Fruit fly (Drosophila melanogaster) whole organism, embryonic: ENCODE results near the gene Bmcp.
A peak's percentile ranks its signal among the peaks of the same experiment; 100 is the strongest.

Experiments used
- ATbp ChIP-seq: fragments of 200-800 bp; sonication (Bioruptor generic); optimal IDR thresholded peaks from 2 replicates; lab custom pipeline; 2017; ENCODE audit warnings: missing biosample characterization, mild to moderate bottlenecking, missing genetic modification characterization, missing genetic modification reagents
- Atf3 ChIP-seq: fragments of 200-800 bp; sonication (Bioruptor generic); optimal IDR thresholded peaks from 3 replicates; lab custom pipeline; 2016; ENCODE audit warnings: missing biosample characterization, missing genetic modification characterization
- BtbVII ChIP-seq: fragments of 200-800 bp; sonication (Bioruptor generic); optimal IDR thresholded peaks from 3 replicates; lab custom pipeline; 2017; ENCODE audit warnings: missing biosample characterization, mild to moderate bottlenecking, missing genetic modification characterization
- CG1024 ChIP-seq: fragments of 200-800 bp; sonication (Bioruptor generic); IDR thresholded peaks from 2 replicates; pipeline ENCODE4 v1.3.6; 2022; ENCODE audit warnings: missing biosample characterization, missing genetic modification characterization
- CG10366 ChIP-seq: fragments of 200-800 bp; sonication (Bioruptor generic); IDR thresholded peaks from 2 replicates; pipeline ENCODE4 v1.3.6; 2022; ENCODE audit warnings: missing biosample characterization, missing genetic modification characterization
- CG10979 ChIP-seq: fragments of 200-800 bp; sonication (Bioruptor generic); optimal IDR thresholded peaks from 2 replicates; lab custom pipeline; 2018; ENCODE audit warnings: missing biosample characterization, mild to moderate bottlenecking, missing genetic modification characterization, moderate library complexity
- CG11085 ChIP-seq: fragments of 200-800 bp; sonication (Bioruptor generic); IDR thresholded peaks from 2 replicates; pipeline ENCODE4 v1.3.6; 2022; ENCODE audit warnings: missing biosample characterization, missing genetic modification characterization
- CG11247 ChIP-seq: fragments of 200-800 bp; sonication (Bioruptor generic); IDR thresholded peaks from 2 replicates; pipeline ENCODE4 v1.3.6; 2022; ENCODE audit warnings: missing biosample characterization, missing genetic modification characterization
- CG12769 ChIP-seq: fragments of 200-800 bp; sonication (Bioruptor generic); optimal IDR thresholded peaks from 2 replicates; lab custom pipeline; 2019; ENCODE audit warnings: missing biosample characterization, mild to moderate bottlenecking, missing genetic modification characterization, moderate library complexity
- CG14014 ChIP-seq: fragments of 200-800 bp; sonication (Bioruptor generic); IDR thresholded peaks from 2 replicates; pipeline ENCODE4 v1.3.6; 2022; ENCODE audit warnings: missing biosample characterization, missing genetic modification characterization
- CG15696 ChIP-seq: fragments of 200-800 bp; sonication (Bioruptor generic); optimal IDR thresholded peaks from 2 replicates; lab custom pipeline; 2019; ENCODE audit warnings: missing biosample characterization, mild to moderate bottlenecking, missing genetic modification characterization, moderate library complexity
- CG18619 ChIP-seq: fragments of 200-800 bp; sonication (Bioruptor generic); optimal IDR thresholded peaks from 3 replicates; lab custom pipeline; 2017; ENCODE audit warnings: missing biosample characterization, mild to moderate bottlenecking, missing genetic modification characterization
- CG2116 ChIP-seq: fragments of 200-800 bp; sonication (Bioruptor generic); optimal IDR thresholded peaks from 3 replicates; lab custom pipeline; 2018; ENCODE audit warnings: missing biosample characterization, mild to moderate bottlenecking, missing genetic modification characterization
- CG2199 ChIP-seq: fragments of 200-800 bp; sonication (Bioruptor generic); IDR thresholded peaks from 3 replicates; pipeline ENCODE4 v1.3.6; 2022; ENCODE audit warnings: missing biosample characterization, missing genetic modification characterization
- CG30020 ChIP-seq: fragments of 200-800 bp; optimal IDR thresholded peaks from 2 replicates; lab custom pipeline; 2019; ENCODE audit warnings: missing biosample characterization, mild to moderate bottlenecking, missing genetic modification characterization, moderate library complexity
- CG34224 ChIP-seq: fragments of 200-800 bp; sonication (Bioruptor generic); IDR thresholded peaks from 3 replicates; pipeline ENCODE4 v1.3.6; 2022; ENCODE audit warnings: missing biosample characterization, missing genetic modification characterization; ENCODE audit not compliant: partially characterized antibody
- CG7556 ChIP-seq: fragments of 200-800 bp; sonication (Bioruptor generic); optimal IDR thresholded peaks from 2 replicates; lab custom pipeline; 2017; ENCODE audit warnings: missing biosample characterization, mild to moderate bottlenecking, missing genetic modification characterization
- CG7786 ChIP-seq: fragments of 200-800 bp; sonication (Bioruptor generic); optimal IDR thresholded peaks from 2 replicates; lab custom pipeline; 2016; ENCODE audit warnings: missing biosample characterization, missing genetic modification characterization
- CG9797 ChIP-seq: fragments of 200-800 bp; sonication (Bioruptor generic); optimal IDR thresholded peaks from 3 replicates; lab custom pipeline; 2018; ENCODE audit warnings: missing biosample characterization, mild to moderate bottlenecking, missing genetic modification characterization
- CG9876 ChIP-seq: fragments of 200-800 bp; sonication (Bioruptor generic); optimal IDR thresholded peaks from 2 replicates; lab custom pipeline; 2016; ENCODE audit warnings: missing biosample characterization, missing genetic modification characterization
- Drgx ChIP-seq: fragments of 200-800 bp; sonication (Bioruptor generic); IDR thresholded peaks from 2 replicates; pipeline ENCODE4 v1.3.6; 2022; ENCODE audit warnings: missing biosample characterization, missing genetic modification characterization
- Fer1 ChIP-seq: fragments of 200-800 bp; sonication (Bioruptor generic); optimal IDR thresholded peaks from 2 replicates; lab custom pipeline; 2017; ENCODE audit warnings: missing biosample characterization, mild to moderate bottlenecking, missing genetic modification characterization
- Gsc ChIP-seq: fragments of 200-800 bp; sonication (Bioruptor generic); IDR thresholded peaks from 2 replicates; pipeline ENCODE4 v1.3.6; 2022; ENCODE audit warnings: missing biosample characterization, missing genetic modification characterization
- Hmr ChIP-seq: fragments of 200-800 bp; sonication (Bioruptor generic); optimal IDR thresholded peaks from 3 replicates; lab custom pipeline; 2017; ENCODE audit warnings: mild to moderate bottlenecking, missing biosample characterization, missing genetic modification reagents, missing genetic modification characterization
- Hr3 ChIP-seq: fragments of 200-800 bp; sonication (Bioruptor generic); optimal IDR thresholded peaks from 3 replicates; lab custom pipeline; 2016; ENCODE audit warnings: missing biosample characterization, missing genetic modification characterization
- Lhr ChIP-seq: fragments of 200-800 bp; sonication (Bioruptor generic); optimal IDR thresholded peaks from 3 replicates; lab custom pipeline; 2017; ENCODE audit warnings: mild to moderate bottlenecking, missing biosample characterization, missing genetic modification reagents, missing genetic modification characterization
- Myb ChIP-seq: fragments of 200-800 bp; sonication (Bioruptor generic); optimal IDR thresholded peaks from 2 replicates; lab custom pipeline; 2016; ENCODE audit warnings: missing biosample characterization, missing genetic modification characterization
- NfI ChIP-seq: fragments of 200-800 bp; sonication (Bioruptor generic); optimal IDR thresholded peaks from 3 replicates; lab custom pipeline; 2018; ENCODE audit warnings: missing biosample characterization, mild to moderate bottlenecking, missing genetic modification characterization, moderate library complexity
- Scr ChIP-seq: fragments of 200-800 bp; sonication (Bioruptor generic); IDR thresholded peaks from 2 replicates; pipeline ENCODE4 v1.3.6; 2022; ENCODE audit warnings: missing biosample characterization, missing genetic modification characterization; ENCODE audit not compliant: partially characterized antibody
- Sox102F ChIP-seq: fragments of 200-800 bp; sonication (Bioruptor generic); optimal IDR thresholded peaks from 2 replicates; lab custom pipeline; 2018; ENCODE audit warnings: missing biosample characterization, mild to moderate bottlenecking, missing genetic modification characterization, moderate library complexity
- Stat92E ChIP-seq, 3 experiments: fragments of >200 bp in 2 of 3; fragments of 200-800 bp in 1 of 3; sonication (Bioruptor generic) in 1 of 3; optimal IDR thresholded peaks; 2 replicates each; lab custom pipeline; 2017 to 2019; ENCODE audit warnings: missing biosample characterization in 3 of 3, missing genetic modification characterization in 3 of 3, mild to moderate bottlenecking in 1 of 3, moderate library complexity in 1 of 3
- Vsx1 ChIP-seq: fragments of 200-800 bp; sonication (Bioruptor generic); optimal IDR thresholded peaks from 2 replicates; lab custom pipeline; 2017; ENCODE audit warnings: missing biosample characterization, mild to moderate bottlenecking, missing genetic modification characterization, missing genetic modification reagents
- al ChIP-seq: fragments of 200-800 bp; sonication (Bioruptor generic); IDR thresholded peaks from 2 replicates; pipeline ENCODE4 v1.3.6; 2022; ENCODE audit warnings: missing biosample characterization, missing genetic modification characterization
- crp ChIP-seq, 2 experiments: fragments of 200-800 bp; sonication (Bioruptor generic); optimal IDR thresholded peaks; 2 replicates in 1 of 2; 3 replicates in 1 of 2; lab custom pipeline; 2017; ENCODE audit warnings: missing biosample characterization in 2 of 2, missing genetic modification characterization in 2 of 2, mild to moderate bottlenecking in 1 of 2, moderate library complexity in 1 of 2
- fd102C ChIP-seq: fragments of 200-800 bp; sonication (Bioruptor generic); optimal IDR thresholded peaks from 2 replicates; lab custom pipeline; 2018; ENCODE audit warnings: missing biosample characterization, mild to moderate bottlenecking, missing genetic modification characterization, moderate library complexity
- fru ChIP-seq: fragments of >200 bp; optimal IDR thresholded peaks from 2 replicates; lab custom pipeline; 2017
- gro ChIP-seq: fragments of 200-800 bp; sonication (Bioruptor generic); optimal IDR thresholded peaks from 2 replicates; lab custom pipeline; 2016; ENCODE audit warnings: missing biosample characterization, missing genetic modification characterization
- gsb ChIP-seq: fragments of 200-800 bp; sonication (Bioruptor generic); IDR thresholded peaks from 2 replicates; pipeline ENCODE4 v1.3.6; 2022; ENCODE audit warnings: missing biosample characterization, missing genetic modification characterization
- hbn ChIP-seq: fragments of 200-800 bp; sonication (Bioruptor generic); IDR thresholded peaks from 2 replicates; pipeline ENCODE4 v1.3.6; 2022; ENCODE audit warnings: missing biosample characterization, missing genetic modification characterization; ENCODE audit not compliant: partially characterized antibody
- lilli ChIP-seq: fragments of 200-800 bp; sonication (Bioruptor generic); optimal IDR thresholded peaks from 3 replicates; lab custom pipeline; 2016; ENCODE audit warnings: missing biosample characterization, missing genetic modification characterization
- pb ChIP-seq: fragments of 200-800 bp; sonication (Bioruptor generic); optimal IDR thresholded peaks from 3 replicates; lab custom pipeline; 2016; ENCODE audit warnings: missing biosample characterization, missing genetic modification characterization
- sens-2 ChIP-seq: fragments of 200-800 bp; sonication (Bioruptor generic); IDR thresholded peaks from 2 replicates; pipeline ENCODE4 v1.3.6; 2022; ENCODE audit warnings: missing biosample characterization, missing genetic modification characterization
- slou ChIP-seq: fragments of 200-800 bp; sonication (Bioruptor generic); optimal IDR thresholded peaks from 3 replicates; lab custom pipeline; 2016; ENCODE audit warnings: missing biosample characterization, missing genetic modification characterization
- slp2 ChIP-seq: fragments of 200-800 bp; sonication (Bioruptor generic); optimal IDR thresholded peaks from 2 replicates; lab custom pipeline; 2016; ENCODE audit warnings: missing biosample characterization, missing genetic modification characterization
- trh ChIP-seq: fragments of 200-800 bp; sonication (Bioruptor generic); optimal IDR thresholded peaks from 2 replicates; lab custom pipeline; 2016; ENCODE audit warnings: missing biosample characterization, missing genetic modification characterization
- tup ChIP-seq: fragments of 200-800 bp; sonication (Bioruptor generic); optimal IDR thresholded peaks from 2 replicates; lab custom pipeline; 2016; ENCODE audit warnings: missing biosample characterization, mild to moderate bottlenecking, missing genetic modification characterization, moderate library complexity
- tx ChIP-seq: fragments of 200-800 bp; sonication (Bioruptor generic); optimal IDR thresholded peaks from 2 replicates; lab custom pipeline; 2016; ENCODE audit warnings: missing biosample characterization, missing genetic modification characterization
- vfl ChIP-seq: fragments of 200-800 bp; sonication (Bioruptor generic); optimal IDR thresholded peaks from 2 replicates; lab custom pipeline; 2016; ENCODE audit warnings: missing biosample characterization, missing genetic modification characterization
- wek ChIP-seq: fragments of 200-800 bp; sonication (Bioruptor generic); optimal IDR thresholded peaks from 3 replicates; lab custom pipeline; 2018; ENCODE audit warnings: missing biosample characterization, mild to moderate bottlenecking, missing genetic modification characterization, moderate library complexity
- zen ChIP-seq: fragments of 200-800 bp; sonication (Bioruptor generic); optimal IDR thresholded peaks from 3 replicates; lab custom pipeline; 2018; ENCODE audit warnings: missing biosample characterization, mild to moderate bottlenecking, missing genetic modification characterization, moderate library complexity

The Bmcp gene

dm6 chr3L:11680298-11680697, 40.4 kb upstream of the Bmcp start, which contains the start of gene CG32085 (continued):
- TF ChIP-seq Hmr (GFP tag; lab: Kevin White, UChicago) (peak; percentile 80), fru (lab: Kevin White, UChicago) (no peak), crp (GFP tag; optimal IDR thresholded peaks at IDR 0.05; lab: Kevin White, UChicago) (no peak), CG30020 (tag; lab: Kevin White, UChicago) (no peak), Atf3 (GFP tag; lab: Kevin White, UChicago) (peak; percentile 21), pb (GFP tag; lab: Kevin White, UChicago) (peak; percentile 25), CG7556 (peak; percentile 56), Stat92E (GFP tag; optimal IDR thresholded peaks at IDR 0.05; lab: Kevin White, UChicago) (no peak), CG9797 (GFP tag; lab: Kevin White, UChicago) (no peak), ATbp (peak; percentile 26), Sox102F (GFP tag; lab: Kevin White, UChicago) (no peak), slp2 (GFP tag; lab: Kevin White, UChicago) (peak; percentile 1), al (peak; percentile 64), CG7786 (GFP tag; lab: Kevin White, UChicago) (peak; percentile 62), vfl (GFP tag; lab: Kevin White, UChicago) (peak; percentile 24), Hr3 (GFP tag; lab: Kevin White, UChicago) (no peak), Myb (GFP tag; lab: Kevin White, UChicago) (peak; percentile 53), Drgx (GFP tag; lab: Robert Waterston, UW) (peak; percentile 75), CG15696 (tag; lab: Kevin White, UChicago) (no peak), gro (GFP tag; lab: Kevin White, UChicago) (peak; percentile 8), tx (GFP tag; lab: Kevin White, UChicago) (peak; percentile 62), CG10979 (peak; percentile 31), slou (GFP tag; lab: Kevin White, UChicago) (no peak), CG34224 (GFP tag; lab: Robert Waterston, UW) (no peak), Fer1 (GFP tag; lab: Kevin White, UChicago) (peak; percentile 86), NfI (GFP tag; lab: Kevin White, UChicago) (peak; percentile 45), BtbVII (GFP tag; lab: Kevin White, UChicago) (peak; percentile 36), CG1024 (GFP tag; lab: Robert Waterston, UW) (no peak; the same call in 1 of the 2 replicates), CG11247 (GFP tag; lab: Robert Waterston, UW) (peak; percentile 77), CG2199 (GFP tag; lab: Robert Waterston, UW) (0 out of 3 replicates have a peak, but pooled peaks have one; percentile 39), Scr (GFP tag; lab: Robert Waterston, UW) (peak; percentile 14; the same call in 1 of the 2 replicates), lilli (GFP tag; lab: Kevin White, UChicago) (peak; percentile 73), Gsc (GFP tag; lab: Robert Waterston, UW) (no peak), Vsx1 (GFP tag; lab: Kevin White, UChicago) (no peak), tup (GFP tag; lab: Kevin White, UChicago) (peak; percentile 27), CG2116 (GFP tag; lab: Kevin White, UChicago) (no peak), CG14014 (GFP tag; lab: Robert Waterston, UW) (peak; percentile 70), fd102C (GFP tag; lab: Kevin White, UChicago) (no peak), zen (tag; lab: Kevin White, UChicago) (no peak), hbn (GFP tag; lab: Robert Waterston, UW) (no peak), CG18619 (peak; percentile 48), CG10366 (GFP tag; lab: Robert Waterston, UW) (peak; percentile 32; the same call in 1 of the 2 replicates), Lhr (GFP tag; lab: Kevin White, UChicago) (no peak), wek (GFP tag; lab: Kevin White, UChicago) (no peak), sens-2 (no peak), CG12769 (tag; lab: Kevin White, UChicago) (peak; percentile 83), CG11085 (GFP tag; lab: Robert Waterston, UW) (no peak), gsb (GFP tag; lab: Robert Waterston, UW) (0 out of 2 replicates have a peak, but pooled peaks have one; percentile 49), CG9876 (GFP tag; lab: Kevin White, UChicago) (peak; percentile 28), trh (no peak)
